Worm (Caenorhabditis elegans): Measurements from ENCODE around the gene frpr-13.
"Not testable (repeated sequence)": the region's sequence is repeated elsewhere in the genome, so short reads cannot be mapped to it uniquely, and the experiment has no call there.

DNA sequence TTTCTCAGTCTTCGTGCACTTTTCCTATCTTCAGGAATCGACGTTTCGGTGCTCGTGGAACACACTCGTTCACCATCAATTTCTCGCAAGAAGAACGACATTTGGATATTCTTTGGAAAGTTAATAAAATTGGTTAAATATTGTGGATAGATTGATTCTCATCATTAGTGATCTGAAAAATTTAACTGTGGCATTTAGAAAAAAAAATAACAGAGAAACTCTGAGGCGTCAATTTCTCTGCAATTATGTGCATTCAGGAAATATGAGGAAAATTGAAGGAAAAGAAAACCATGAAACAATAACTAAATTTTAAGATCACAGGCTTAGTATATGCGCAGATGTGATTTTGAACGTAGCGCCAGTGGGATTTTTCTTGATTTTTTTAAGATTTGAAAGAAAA is 36.9 kb upstream of the frpr-13 start, which contains the start of gene F07B7.12:
- not testable (repeated sequence) for TF ChIP-seq pqm-1 (tag; optimal IDR thresholded peaks at IDR 0.05); fkh-10 (GFP tag; optimal IDR thresholded peaks at IDR 0.05); ama-1 (optimal IDR thresholded peaks at IDR 0.05); F13H6.1 (tag; optimal IDR thresholded peaks at IDR 0.05); ceh-24 (tag; optimal IDR thresholded peaks at IDR 0.05); lim-6 (tag; optimal IDR thresholded peaks at IDR 0.05); hlh-13 (GFP tag; optimal IDR thresholded peaks at IDR 0.05); K09A11.1 (tag; optimal IDR thresholded peaks at IDR 0.05; ENCODE audit: insufficient read depth); mec-3 (tag; optimal IDR thresholded peaks at IDR 0.05; ENCODE audit: borderline replicate concordance); lin-11 (tag; optimal IDR thresholded peaks at IDR 0.05); ztf-16 (tag; optimal IDR thresholded peaks at IDR 0.05); ceh-30 (tag; optimal IDR thresholded peaks at IDR 0.05); ets-4 (tag; optimal IDR thresholded peaks at IDR 0.05); nhr-11 (tag; optimal IDR thresholded peaks at IDR 0.05)
